Worm (Caenorhabditis elegans) whole organism, L4 larva: ENCODE data around the gene VW02B12L.2.

ENCODE experiments used
- aha-1 ChIP-seq: fragments of 150-350 bp; peaks from one replicate; lab custom pipeline; 2014; ENCODE audit warnings: missing biosample characterization, missing genetic modification characterization
- egl-27 ChIP-seq: sonication (generic microtip); optimal IDR thresholded peaks from 3 replicates; lab custom pipeline; 2017; ENCODE audit warnings: missing biosample characterization, missing genetic modification reagents, missing genetic modification characterization
- fkh-10 ChIP-seq: fragments of 150-350 bp; optimal IDR thresholded peaks from 2 replicates; lab custom pipeline; 2014; ENCODE audit warnings: missing biosample characterization, missing genetic modification reagents, missing genetic modification characterization
- lsy-2 ChIP-seq, 2 experiments: fragments of 150-350 bp in 1 of 2; sonication (generic microtip) in 1 of 2; optimal IDR thresholded peaks; 2 replicates each; lab custom pipeline; 2014 to 2017; ENCODE audit warnings: missing biosample characterization in 2 of 2, missing genetic modification characterization in 2 of 2
- mdl-1 ChIP-seq, 2 experiments: fragments of 150-350 bp in 1 of 2; sonication (generic microtip) in 1 of 2; optimal IDR thresholded peaks; 2 replicates each; lab custom pipeline; 2014 to 2017; ENCODE audit warnings: missing biosample characterization in 2 of 2, missing genetic modification characterization in 2 of 2
- mep-1 ChIP-seq: fragments of 150-350 bp; sonication (generic microtip); optimal IDR thresholded peaks from 3 replicates; lab custom pipeline; 2014; ENCODE audit warnings: missing biosample characterization, missing genetic modification characterization
- nhr-10 ChIP-seq: fragments of 150-350 bp; optimal IDR thresholded peaks from 2 replicates; lab custom pipeline; 2014; ENCODE audit warnings: missing biosample characterization, missing genetic modification characterization
- nhr-11 ChIP-seq: fragments of 150-350 bp; optimal IDR thresholded peaks from 2 replicates; lab custom pipeline; 2014; ENCODE audit warnings: missing biosample characterization, missing genetic modification characterization
- nhr-76 ChIP-seq: fragments of 150-350 bp; optimal IDR thresholded peaks from 2 replicates; lab custom pipeline; 2014; ENCODE audit warnings: missing biosample characterization, missing genetic modification characterization
- nhr-77 ChIP-seq: fragments of 150-350 bp; optimal IDR thresholded peaks from 2 replicates; lab custom pipeline; 2014; ENCODE audit warnings: missing biosample characterization, missing genetic modification characterization
- snpc-1.2 ChIP-seq: fragments of 200-800 bp; sonication (Bioruptor generic); IDR thresholded peaks from 2 replicates; pipeline ENCODE4 v1.3.6; 2022; ENCODE audit warnings: missing genetic modification reagents, missing genetic modification characterization, missing compliant biosample characterization
- snpc-4 ChIP-seq: fragments of 150-350 bp; optimal IDR thresholded peaks from 2 replicates; lab custom pipeline; 2014; ENCODE audit warnings: missing biosample characterization, missing genetic modification characterization
- unc-39 ChIP-seq: sonication (generic microtip); optimal IDR thresholded peaks from 2 replicates; lab custom pipeline; 2017; ENCODE audit warnings: missing biosample characterization, missing genetic modification characterization
- zip-11 ChIP-seq: fragments of 200-800 bp; sonication (Bioruptor generic); IDR thresholded peaks from 2 replicates; pipeline ENCODE4 v1.3.6; 2022; ENCODE audit warnings: missing genetic modification characterization, missing compliant biosample characterization

ce11 chrII:11467541-11467940 is 27.4 kb upstream of the VW02B12L.2 start, which contains the start of gene klp-17:
- no peak for TF ChIP-seq nhr-11
- no peak for TF ChIP-seq mdl-1 (tag; optimal IDR thresholded peaks at IDR 0.05; lab: Kevin White, UChicago)
- no peak for TF ChIP-seq zip-11 (GFP tag; lab: Robert Waterston, UW)
- no peak for TF ChIP-seq snpc-4 (tag; lab: Kevin White, UChicago)
- no peak for TF ChIP-seq mep-1 (tag; lab: Kevin White, UChicago)
- no peak for TF ChIP-seq nhr-76 (tag; lab: Kevin White, UChicago)
- TF ChIP-seq fkh-10 (GFP tag; lab: Kevin White, UChicago) = no peak
- no peak for TF ChIP-seq nhr-10
- TF ChIP-seq aha-1 (tag; lab: Kevin White, UChicago) = no peak
- TF ChIP-seq snpc-1.2 (GFP tag; lab: Robert Waterston, UW) = no peak
- no peak for TF ChIP-seq egl-27 (tag; lab: Kevin White, UChicago)
- no peak for TF ChIP-seq nhr-77 (tag; lab: Kevin White, UChicago)
- TF ChIP-seq lsy-2 (tag; optimal IDR thresholded peaks at IDR 0.05; lab: Kevin White, UChicago) = no peak
- TF ChIP-seq unc-39 = no peak
